Worm (Caenorhabditis elegans): ENCODE results near the gene Y39E4B.13.

DNA sequence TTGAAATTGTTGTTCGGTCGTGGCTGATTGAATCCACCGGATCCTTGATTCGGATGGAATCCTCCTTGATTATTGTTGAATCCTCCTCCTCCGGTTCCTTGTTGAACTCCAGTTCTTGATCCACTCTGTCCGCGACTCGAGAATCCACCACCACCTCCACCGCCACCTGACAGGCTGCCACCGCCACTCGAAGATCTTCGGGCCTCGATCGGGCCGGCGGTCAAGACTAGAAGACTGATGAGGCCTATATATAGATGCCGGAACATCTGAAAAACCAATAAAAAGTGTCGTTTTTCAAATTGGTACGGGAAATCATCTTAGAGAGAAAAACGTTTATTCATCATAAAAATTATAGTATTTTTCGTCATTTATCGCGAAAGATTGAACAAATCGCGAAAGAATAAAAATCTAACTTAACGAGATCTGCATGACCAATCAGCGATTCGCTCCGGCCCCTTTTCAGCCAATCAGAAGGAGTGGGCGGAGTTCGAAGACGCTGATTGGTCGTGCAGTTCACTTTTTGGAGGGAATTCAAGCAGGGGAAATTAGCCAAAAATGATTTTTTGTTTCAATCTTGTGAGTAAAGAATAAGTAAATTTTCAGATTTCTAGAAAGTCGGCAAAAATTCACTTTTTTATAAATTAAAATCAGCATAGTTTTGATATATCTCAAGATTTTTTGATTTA is 8.4 kb downstream of the Y39E4B.13 start, which contains the start of gene pqn-83:
- TF ChIP-seq B0336.3 (GFP tag; IDR thresholded peaks at IDR 0.05): no peak
- TF ChIP-seq madf-10 (tag; optimal IDR thresholded peaks at IDR 0.05): no peak
- TF ChIP-seq snpc-4 (GFP tag; optimal IDR thresholded peaks at IDR 0.05): no peak
- no peak for TF ChIP-seq snpc-4 (tag; optimal IDR thresholded peaks at IDR 0.05)
- TF ChIP-seq egl-18 (GFP tag; IDR thresholded peaks at IDR 0.05): no peak
- TF ChIP-seq efl-1 (GFP tag; optimal IDR thresholded peaks at IDR 0.05): no peak
- no peak for TF ChIP-seq xnd-1 (tag; optimal IDR thresholded peaks at IDR 0.05)
- no peak for TF ChIP-seq T07F8.4 (tag; optimal IDR thresholded peaks at IDR 0.05)

Measured in whole organism, young adult.